Fruit fly (Drosophila melanogaster) whole organism, embryonic: Measurements from ENCODE around the gene alphaCOP.

ENCODE experiments used
- Antp ChIP-seq: fragments of 200-800 bp; sonication (Bioruptor generic); optimal IDR thresholded peaks from 3 replicates; lab custom pipeline; 2016; ENCODE audit warnings: missing biosample characterization, missing genetic modification characterization
- CG10565 ChIP-seq: fragments of 200-800 bp; sonication (Bioruptor generic); optimal IDR thresholded peaks from 3 replicates; lab custom pipeline; 2016; ENCODE audit warnings: missing biosample characterization, mild to moderate bottlenecking, missing genetic modification characterization
- CG11085 ChIP-seq: fragments of 200-800 bp; sonication (Bioruptor generic); IDR thresholded peaks from 2 replicates; pipeline ENCODE4 v1.3.6; 2022; ENCODE audit warnings: missing biosample characterization, missing genetic modification characterization
- CG11723 ChIP-seq: fragments of 200-800 bp; sonication (Bioruptor generic); optimal IDR thresholded peaks from 2 replicates; lab custom pipeline; 2017; ENCODE audit warnings: missing biosample characterization, mild to moderate bottlenecking, missing genetic modification characterization
- CG12236 ChIP-seq: fragments of 200-800 bp; sonication (Bioruptor generic); optimal IDR thresholded peaks from 2 replicates; lab custom pipeline; 2016; ENCODE audit warnings: missing biosample characterization, missing genetic modification characterization
- CG12299 ChIP-seq: fragments of 200-800 bp; sonication (Bioruptor generic); optimal IDR thresholded peaks from 2 replicates; lab custom pipeline; 2018; ENCODE audit warnings: missing biosample characterization, mild to moderate bottlenecking, missing genetic modification characterization
- CG12769 ChIP-seq: fragments of 200-800 bp; sonication (Bioruptor generic); optimal IDR thresholded peaks from 2 replicates; lab custom pipeline; 2019; ENCODE audit warnings: missing biosample characterization, mild to moderate bottlenecking, missing genetic modification characterization, moderate library complexity
- CG14667 ChIP-seq: fragments of 200-800 bp; sonication (Bioruptor generic); IDR thresholded peaks from 2 replicates; pipeline ENCODE4 v1.3.6; 2022; ENCODE audit warnings: missing biosample characterization, missing genetic modification characterization
- CG14710 ChIP-seq: fragments of 200-800 bp; sonication (Bioruptor generic); optimal IDR thresholded peaks from 3 replicates; lab custom pipeline; 2019; ENCODE audit warnings: missing biosample characterization, mild to moderate bottlenecking, missing genetic modification characterization, moderate library complexity
- CG15269 ChIP-seq: fragments of 200-800 bp; sonication (Bioruptor generic); optimal IDR thresholded peaks from 2 replicates; lab custom pipeline; 2018; ENCODE audit warnings: missing biosample characterization, mild to moderate bottlenecking, missing genetic modification characterization, moderate library complexity
- CG16779 ChIP-seq: fragments of 200-800 bp; sonication (Bioruptor generic); IDR thresholded peaks from 2 replicates; pipeline ENCODE4 v1.3.6; 2022; ENCODE audit warnings: missing biosample characterization, missing genetic modification characterization
- CG17385 ChIP-seq: fragments of 200-800 bp; sonication (Bioruptor generic); optimal IDR thresholded peaks from 3 replicates; lab custom pipeline; 2018; ENCODE audit warnings: missing biosample characterization, mild to moderate bottlenecking, missing genetic modification characterization
- CG2129 ChIP-seq: fragments of 200-800 bp; sonication (Bioruptor generic); IDR thresholded peaks from 2 replicates; pipeline ENCODE4 v1.3.6; 2022; ENCODE audit warnings: missing biosample characterization, missing genetic modification characterization; ENCODE audit not compliant: partially characterized antibody
- CG2199 ChIP-seq: fragments of 200-800 bp; sonication (Bioruptor generic); IDR thresholded peaks from 3 replicates; pipeline ENCODE4 v1.3.6; 2022; ENCODE audit warnings: missing biosample characterization, missing genetic modification characterization
- CG3065 ChIP-seq: fragments of 200-800 bp; sonication (Bioruptor generic); optimal IDR thresholded peaks from 2 replicates; lab custom pipeline; 2016; ENCODE audit warnings: missing biosample characterization, missing genetic modification characterization
- CG3407 ChIP-seq: fragments of 200-800 bp; sonication (Bioruptor generic); optimal IDR thresholded peaks from 2 replicates; lab custom pipeline; 2018; ENCODE audit warnings: missing biosample characterization, mild to moderate bottlenecking, missing genetic modification characterization
- CG3847 ChIP-seq: fragments of 200-800 bp; sonication (Bioruptor generic); IDR thresholded peaks from 2 replicates; pipeline ENCODE4 v1.3.6; 2022; ENCODE audit warnings: missing biosample characterization, missing genetic modification characterization
- CG6254 ChIP-seq: fragments of 200-800 bp; sonication (Bioruptor generic); optimal IDR thresholded peaks from 3 replicates; lab custom pipeline; 2017; ENCODE audit warnings: mild to moderate bottlenecking, missing biosample characterization, missing genetic modification reagents, missing genetic modification characterization
- CG6272 ChIP-seq: fragments of 200-800 bp; sonication (Bioruptor generic); IDR thresholded peaks from 2 replicates; pipeline ENCODE4 v1.3.6; 2022; ENCODE audit warnings: missing biosample characterization, missing genetic modification characterization
- CG7556 ChIP-seq: fragments of 200-800 bp; sonication (Bioruptor generic); optimal IDR thresholded peaks from 2 replicates; lab custom pipeline; 2017; ENCODE audit warnings: missing biosample characterization, mild to moderate bottlenecking, missing genetic modification characterization
- CG9727 ChIP-seq: fragments of 200-800 bp; sonication (Bioruptor generic); optimal IDR thresholded peaks from 3 replicates; lab custom pipeline; 2017; ENCODE audit warnings: missing biosample characterization, mild to moderate bottlenecking, missing genetic modification characterization
- CG9932 ChIP-seq: fragments of 200-800 bp; sonication (Bioruptor generic); IDR thresholded peaks from 2 replicates; pipeline ENCODE4 v1.3.6; 2022; ENCODE audit warnings: missing biosample characterization, missing genetic modification characterization
- D19A ChIP-seq: fragments of 200-800 bp; optimal IDR thresholded peaks from 3 replicates; lab custom pipeline; 2019; ENCODE audit warnings: missing biosample characterization, mild to moderate bottlenecking, missing genetic modification characterization, moderate library complexity
- Dek ChIP-seq: fragments of 200-800 bp; sonication (Bioruptor generic); optimal IDR thresholded peaks from 3 replicates; lab custom pipeline; 2019; ENCODE audit warnings: missing biosample characterization, mild to moderate bottlenecking, missing genetic modification characterization, moderate library complexity
- H15 ChIP-seq: fragments of 200-800 bp; sonication (Bioruptor generic); IDR thresholded peaks from 3 replicates; pipeline ENCODE4 v1.3.6; 2022; ENCODE audit warnings: missing biosample characterization, missing genetic modification characterization
- Hmx ChIP-seq: fragments of 200-800 bp; sonication (Bioruptor generic); optimal IDR thresholded peaks from 2 replicates; lab custom pipeline; 2016; ENCODE audit warnings: missing biosample characterization, missing genetic modification characterization
- Lim3 ChIP-seq: fragments of 200-800 bp; sonication (Bioruptor generic); IDR thresholded peaks from 2 replicates; pipeline ENCODE4 v1.3.6; 2022; ENCODE audit warnings: missing biosample characterization, missing genetic modification characterization
- MBD-R2 ChIP-seq: fragments of 200-800 bp; sonication (Bioruptor generic); IDR thresholded peaks from 2 replicates; pipeline ENCODE4 v1.3.6; 2022; ENCODE audit warnings: missing biosample characterization, missing genetic modification characterization
- MTF-1 ChIP-seq: fragments of 200-800 bp; sonication (Bioruptor generic); optimal IDR thresholded peaks from 2 replicates; lab custom pipeline; 2018; ENCODE audit warnings: missing biosample characterization, mild to moderate bottlenecking, missing genetic modification characterization, borderline replicate concordance
- NC2α ChIP-seq: fragments of 200-800 bp; sonication (Bioruptor generic); optimal IDR thresholded peaks from 2 replicates; lab custom pipeline; 2016; ENCODE audit warnings: missing biosample characterization, missing genetic modification characterization
- Neu2 ChIP-seq: fragments of 200-800 bp; sonication (Bioruptor generic); optimal IDR thresholded peaks from 3 replicates; lab custom pipeline; 2016; ENCODE audit warnings: missing biosample characterization, missing genetic modification characterization, borderline replicate concordance
- NfI ChIP-seq: fragments of 200-800 bp; sonication (Bioruptor generic); optimal IDR thresholded peaks from 3 replicates; lab custom pipeline; 2018; ENCODE audit warnings: missing biosample characterization, mild to moderate bottlenecking, missing genetic modification characterization, moderate library complexity
- Oaz ChIP-seq: fragments of 200-800 bp; sonication (Bioruptor generic); IDR thresholded peaks from 2 replicates; pipeline ENCODE4 v1.3.6; 2022; ENCODE audit warnings: missing biosample characterization, missing genetic modification characterization
- Tbp ChIP-seq: fragments of >200 bp; optimal IDR thresholded peaks from 2 replicates; lab custom pipeline; 2018; ENCODE audit warnings: missing biosample characterization, missing genetic modification characterization
- ato ChIP-seq: fragments of 200-800 bp; sonication (Bioruptor generic); IDR thresholded peaks from 2 replicates; pipeline ENCODE4 v1.3.6; 2022; ENCODE audit warnings: missing biosample characterization, missing genetic modification characterization; ENCODE audit not compliant: partially characterized antibody
- bowl ChIP-seq: fragments of 200-800 bp; sonication (Bioruptor generic); IDR thresholded peaks from 2 replicates; pipeline ENCODE4 v1.3.6; 2022; ENCODE audit warnings: missing biosample characterization, missing genetic modification characterization
- dan ChIP-seq: fragments of 200-800 bp; sonication (Bioruptor generic); IDR thresholded peaks from 2 replicates; pipeline ENCODE4 v1.3.6; 2022; ENCODE audit warnings: missing biosample characterization, missing genetic modification characterization
- dysf ChIP-seq: fragments of 200-800 bp; sonication (Bioruptor generic); IDR thresholded peaks from 3 replicates; pipeline ENCODE4 v1.3.6; 2022; ENCODE audit warnings: missing biosample characterization, missing genetic modification characterization
- esg ChIP-seq: fragments of 200-800 bp; sonication (Bioruptor generic); conservative IDR thresholded peaks from 2 replicates; pipeline ENCODE4 v1.3.6; 2022; ENCODE audit warnings: missing biosample characterization, missing genetic modification characterization
- eve ChIP-seq, 2 experiments: fragments of >200 bp; optimal IDR thresholded peaks; 2 replicates each; lab custom pipeline; 2017; ENCODE audit warnings: missing biosample characterization in 2 of 2, missing genetic modification characterization in 2 of 2
- gem ChIP-seq: fragments of 200-800 bp; sonication (Bioruptor generic); optimal IDR thresholded peaks from 2 replicates; lab custom pipeline; 2019; ENCODE audit warnings: missing biosample characterization, mild to moderate bottlenecking, missing genetic modification characterization, moderate library complexity
- gro ChIP-seq: fragments of 200-800 bp; sonication (Bioruptor generic); optimal IDR thresholded peaks from 2 replicates; lab custom pipeline; 2016; ENCODE audit warnings: missing biosample characterization, missing genetic modification characterization
- gsb-n ChIP-seq: fragments of 200-800 bp; sonication (Bioruptor generic); optimal IDR thresholded peaks from 3 replicates; lab custom pipeline; 2018; ENCODE audit warnings: missing biosample characterization, mild to moderate bottlenecking, missing genetic modification characterization
- insv ChIP-seq, 2 experiments: fragments of 200-800 bp; sonication (Bioruptor generic); optimal IDR thresholded peaks; 3 replicates each; lab custom pipeline; 2016 to 2018; ENCODE audit warnings: missing biosample characterization in 2 of 2, missing genetic modification characterization in 2 of 2
- ken ChIP-seq: fragments of 200-800 bp; sonication (Bioruptor generic); IDR thresholded peaks from 3 replicates; pipeline ENCODE4 v1.3.6; 2022; ENCODE audit warnings: missing biosample characterization, missing genetic modification characterization
- lov ChIP-seq, 2 experiments: fragments of 200-800 bp in 1 of 2; fragments of >200 bp in 1 of 2; sonication (Bioruptor generic) in 1 of 2; IDR thresholded peaks in 1 of 2; optimal IDR thresholded peaks in 1 of 2; 2 replicates in 1 of 2; 3 replicates in 1 of 2; pipeline versions ENCODE4 v1.3.6 to Lab custom; 2017 to 2022; ENCODE audit warnings: missing biosample characterization in 1 of 2, missing genetic modification characterization in 1 of 2
- onecut ChIP-seq: fragments of 200-800 bp; sonication (Bioruptor generic); IDR thresholded peaks from 2 replicates; pipeline ENCODE4 v1.3.6; 2022; ENCODE audit warnings: missing biosample characterization, missing genetic modification characterization
- psq ChIP-seq: fragments of 200-800 bp; sonication (Bioruptor generic); optimal IDR thresholded peaks from 2 replicates; lab custom pipeline; 2017; ENCODE audit warnings: missing biosample characterization, missing genetic modification characterization
- slou ChIP-seq: fragments of 200-800 bp; sonication (Bioruptor generic); optimal IDR thresholded peaks from 3 replicates; lab custom pipeline; 2016; ENCODE audit warnings: missing biosample characterization, missing genetic modification characterization
- trem ChIP-seq: fragments of 200-800 bp; optimal IDR thresholded peaks from 3 replicates; lab custom pipeline; 2019; ENCODE audit warnings: missing biosample characterization, mild to moderate bottlenecking, missing genetic modification characterization, moderate library complexity
- z ChIP-seq: fragments of 200-800 bp; sonication (Bioruptor generic); IDR thresholded peaks from 3 replicates; pipeline ENCODE4 v1.3.6; 2022; ENCODE audit warnings: missing biosample characterization, missing genetic modification characterization

alphaCOP gene

DNA sequence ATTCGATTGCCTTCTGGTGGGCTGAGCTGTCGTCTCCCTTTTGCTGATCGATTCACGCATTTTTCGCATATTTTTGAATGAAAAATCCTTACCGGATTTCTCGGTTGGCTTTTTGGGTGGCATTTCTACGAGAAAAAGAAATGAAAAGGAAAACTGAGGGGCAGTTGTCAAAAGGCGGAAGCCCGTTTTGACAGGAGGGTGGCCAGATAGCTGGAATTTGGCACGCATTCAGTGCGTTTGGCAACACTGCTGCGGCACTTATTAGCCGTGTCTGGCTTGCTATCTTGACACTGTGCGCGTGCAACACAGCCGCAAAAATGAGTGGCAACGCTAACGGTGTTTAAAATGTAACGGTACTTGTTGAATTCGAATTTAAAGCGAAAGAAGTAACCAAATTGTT, 23.5 kb upstream of the alphaCOP start, which contains the start of gene RpL23A (continued):
- TF ChIP-seq CG11085 (peak; percentile 96), Dek (tag; lab: Kevin White, UChicago) (peak; percentile 90), CG3407 (GFP tag; lab: Kevin White, UChicago) (peak; percentile 93), CG2129 (no peak), ken (peak; percentile 98), CG11723 (peak; percentile 94), CG6254 (peak; percentile 83), dan (GFP tag; lab: Robert Waterston, UW) (no peak; the same call in 1 of the 2 replicates), bowl (GFP tag; lab: Robert Waterston, UW) (peak; percentile 43; the same call in 1 of the 2 replicates), CG14710 (tag; lab: Kevin White, UChicago) (peak; percentile 97), Lim3 (GFP tag; lab: Robert Waterston, UW) (peak; percentile 67), NfI (peak; percentile 97), MBD-R2 (GFP tag; lab: Robert Waterston, UW) (peak; percentile 87), psq (GFP tag; lab: Kevin White, UChicago) (peak; percentile 93), CG12236 (peak; percentile 89), Hmx (GFP tag; lab: Kevin White, UChicago) (peak; percentile 70), eve (GFP tag; optimal IDR thresholded peaks at IDR 0.05; lab: Kevin White, UChicago) (no peak), CG3065 (GFP tag; lab: Kevin White, UChicago) (peak; percentile 94), CG12769 (tag; lab: Kevin White, UChicago) (peak; percentile 96), Tbp (no peak), CG9727 (peak; percentile 97), Antp (GFP tag; lab: Kevin White, UChicago) (peak; percentile 98), CG14667 (GFP tag; lab: Robert Waterston, UW) (peak; percentile 85), CG9932 (GFP tag; lab: Robert Waterston, UW) (peak; percentile 96), MTF-1 (peak; percentile 97), CG2199 (peak; percentile 92), CG3847 (GFP tag; lab: Robert Waterston, UW) (peak; percentile 99), z (GFP tag; lab: Robert Waterston, UW) (peak; percentile 39; the same call in 1 of the 3 replicates), CG7556 (GFP tag; lab: Kevin White, UChicago) (peak; percentile 87), CG16779 (GFP tag; lab: Robert Waterston, UW) (peak; percentile 93), slou (GFP tag; lab: Kevin White, UChicago) (peak; percentile 96), CG15269 (tag; lab: Kevin White, UChicago) (peak; percentile 86), lov (optimal IDR thresholded peaks at IDR 0.05; lab: Kevin White, UChicago) (no peak), lov (GFP tag; IDR thresholded peaks at IDR 0.05; lab: Robert Waterston, UW) (peak; percentile 97), ato (peak; percentile 67), gsb-n (tag; lab: Kevin White, UChicago) (peak; percentile 92), CG17385 (peak; percentile 89), gro (GFP tag; lab: Kevin White, UChicago) (peak; percentile 97), D19A (tag; lab: Kevin White, UChicago) (peak; percentile 63), dysf (GFP tag; lab: Robert Waterston, UW) (peak; percentile 94), NC2α (GFP tag; lab: Kevin White, UChicago) (peak; percentile 92), H15 (GFP tag; lab: Robert Waterston, UW) (peak; percentile 92), Neu2 (GFP tag; lab: Kevin White, UChicago) (peak; percentile 89), CG12299 (tag; lab: Kevin White, UChicago) (peak; percentile 82), Oaz (GFP tag; lab: Robert Waterston, UW) (peak; percentile 87), insv (GFP tag; optimal IDR thresholded peaks at IDR 0.05; lab: Kevin White, UChicago) (peak in 1 of 2 experiments; percentile 84), CG10565 (GFP tag; lab: Kevin White, UChicago) (peak; percentile 84), onecut (GFP tag; lab: Robert Waterston, UW) (peak; percentile 93), CG6272 (GFP tag; lab: Robert Waterston, UW) (peak; percentile 91), esg (peak; percentile 66), trem (peak; percentile 91), gem (tag; lab: Kevin White, UChicago) (peak; percentile 84)
